Worm (Caenorhabditis elegans): ENCODE data around the gene ZK1320.11.

Gene ZK1320.11

ce11 chrII:9649191-9649590 is 18.2 kb upstream of the ZK1320.11 start, which contains the start of gene ZK1307.9:
ZK1307.9 (plus strand) TSS chrII:9649491.
- TF ChIP-seq sox-4 (tag; optimal IDR thresholded peaks at IDR 0.05) (no peak), ceh-30 (tag; optimal IDR thresholded peaks at IDR 0.05) (no peak), mec-3 (tag; optimal IDR thresholded peaks at IDR 0.05; ENCODE audit: borderline replicate concordance) (no peak), Y22D7AL.16 (tag; optimal IDR thresholded peaks at IDR 0.05) (no peak), ets-4 (tag; optimal IDR thresholded peaks at IDR 0.05) (no peak), C38D4.7 (GFP tag; optimal IDR thresholded peaks at IDR 0.05) (no peak), pha-2 (tag; optimal IDR thresholded peaks at IDR 0.05) (no peak), ceh-24 (tag; optimal IDR thresholded peaks at IDR 0.05) (no peak), syd-9 (tag; optimal IDR thresholded peaks at IDR 0.05) (no peak)

ce11 chrII:9651700-9652099 is 15.7 kb upstream of the ZK1320.11 start, which contains the start of gene ZK1307.4:
ZK1307.4 (minus strand) TSS chrII:9651800.
- TF ChIP-seq ceh-24 (tag; optimal IDR thresholded peaks at IDR 0.05) (no peak), unc-86 (tag; optimal IDR thresholded peaks at IDR 0.05) (no peak), fkh-6 (tag; optimal IDR thresholded peaks at IDR 0.05) (no peak), rnt-1 (tag; optimal IDR thresholded peaks at IDR 0.05) (no peak), pha-2 (tag; optimal IDR thresholded peaks at IDR 0.05) (no peak), ahr-1 (tag; optimal IDR thresholded peaks at IDR 0.05) (no peak)

DNA sequence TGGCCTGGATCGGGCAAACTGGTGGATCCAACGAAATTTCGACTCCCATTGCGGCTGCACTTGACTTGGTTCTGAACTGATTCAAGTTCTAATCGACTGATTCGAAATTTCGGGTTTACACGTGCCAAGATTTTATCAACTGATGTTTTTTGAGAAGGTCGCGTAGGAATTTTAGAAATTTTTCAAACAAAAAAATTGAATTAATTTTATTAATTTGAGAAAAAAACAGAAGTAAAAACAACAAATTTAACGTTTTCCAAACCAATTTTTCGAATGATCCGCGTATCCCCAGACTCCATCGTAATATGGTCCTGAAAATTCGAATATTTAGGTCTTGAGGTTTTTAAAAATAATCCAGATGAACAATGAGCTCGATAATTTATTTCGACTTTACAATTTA is 14.5 kb upstream of the ZK1320.11 start, which contains the start of gene ZK1307.3:
ZK1307.3 (minus strand) TSS at position 101 of the 400 bp plus-strand sequence.
- no peak for TF ChIP-seq unc-55 (GFP tag; optimal IDR thresholded peaks at IDR 0.05)
- no peak for TF ChIP-seq ceh-19 (GFP tag; optimal IDR thresholded peaks at IDR 0.05)
- TF ChIP-seq ceh-31 (tag; optimal IDR thresholded peaks at IDR 0.05): no peak
- no peak for TF ChIP-seq fax-1 (tag; optimal IDR thresholded peaks at IDR 0.05)
- TF ChIP-seq K02D7.2 (tag; optimal IDR thresholded peaks at IDR 0.05): no peak

ce11 chrII:9653679-9654078 is 13.7 kb upstream of the ZK1320.11 start, which contains the start of gene ZK1307.2:
ZK1307.2 (minus strand) TSS chrII:9653952.
- TF ChIP-seq ceh-6 (GFP tag; optimal IDR thresholded peaks at IDR 0.05) (no peak), sox-4 (tag; optimal IDR thresholded peaks at IDR 0.05) (no peak), ceh-45 (GFP tag; IDR thresholded peaks at IDR 0.05) (no peak), fkh-6 (tag; optimal IDR thresholded peaks at IDR 0.05) (no peak)

DNA sequence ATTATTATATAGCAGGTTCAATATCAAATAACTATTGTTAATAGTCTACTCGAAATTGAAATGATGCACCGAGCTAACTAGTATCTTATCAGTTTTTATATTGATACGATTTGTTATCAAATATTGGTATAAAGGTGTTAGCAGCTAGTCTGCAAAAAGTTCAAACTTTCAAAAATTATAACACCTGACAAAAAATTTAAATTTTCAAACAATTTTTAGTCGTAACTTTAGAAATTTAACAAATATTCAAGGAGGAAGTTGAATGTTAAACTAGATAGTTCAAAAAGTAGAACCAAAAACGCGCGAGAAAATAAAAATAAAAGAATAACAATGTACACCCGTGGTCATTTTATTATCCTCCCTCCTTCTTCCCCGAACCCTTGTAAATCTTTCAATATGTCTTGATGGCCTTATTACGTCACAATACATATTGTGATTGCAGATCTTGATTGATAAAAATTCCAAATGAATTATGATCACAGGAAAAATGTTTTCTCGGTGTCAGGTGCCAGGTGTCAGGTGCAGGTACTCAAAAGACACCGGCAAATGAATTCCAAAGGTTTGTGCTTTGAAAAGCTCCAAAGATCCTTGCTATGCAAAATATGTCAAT is 11.8 kb upstream of the ZK1320.11 start, which contains the start of gene ZK1307.1:
ZK1307.1 (minus strand) TSS at position 51 of the 610 bp plus-strand sequence.
- TF ChIP-seq elt-2 (tag; optimal IDR thresholded peaks at IDR 0.05) (peak; percentile 29), che-1 (tag; optimal IDR thresholded peaks at IDR 0.05) (no peak)

DNA sequence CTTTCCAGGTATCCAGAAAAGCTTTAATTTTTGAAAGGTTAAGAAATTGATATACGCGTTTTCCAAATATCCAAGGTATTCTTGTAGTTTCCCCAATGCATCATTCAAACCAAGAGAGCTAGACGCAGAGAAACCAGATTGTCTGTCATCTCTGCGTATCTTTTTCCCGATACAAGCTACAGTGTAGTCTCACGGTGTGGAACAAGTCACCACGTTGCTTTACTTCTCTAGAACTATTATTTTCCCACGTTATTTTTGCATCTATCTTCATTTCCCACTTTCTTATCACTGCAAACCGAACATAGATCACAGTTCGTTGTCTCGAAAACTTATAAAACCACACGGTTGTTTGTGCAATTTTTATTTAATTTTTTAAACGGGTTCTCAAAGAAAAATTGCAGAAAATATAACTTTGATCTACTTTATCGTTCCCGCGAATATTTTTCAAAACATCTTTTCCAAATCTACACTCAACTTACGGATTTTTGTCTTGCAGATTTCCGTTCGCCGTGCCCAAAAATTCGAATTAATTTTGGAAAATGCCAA is 11.1 kb upstream of the ZK1320.11 start, which contains the start of gene gstk-1:
gstk-1 (plus strand) TSS at position 496 of the 546 bp plus-strand sequence.
- TF ChIP-seq ztf-16 (tag; optimal IDR thresholded peaks at IDR 0.05) (no peak), ceh-22 (tag; optimal IDR thresholded peaks at IDR 0.05) (no peak), nfya-1 (tag; optimal IDR thresholded peaks at IDR 0.05) (no peak), elt-2 (tag; optimal IDR thresholded peaks at IDR 0.05) (peak; percentile 19), hlh-13 (GFP tag; optimal IDR thresholded peaks at IDR 0.05) (no peak), C38D4.7 (GFP tag; optimal IDR thresholded peaks at IDR 0.05) (no peak)

ce11 chrII:9658915-9659314 is 8.5 kb upstream of the ZK1320.11 start, which contains the start of gene ZK1320.2:
ZK1320.2 (minus strand) TSS chrII:9659002.
- TF ChIP-seq fkh-10 (GFP tag; optimal IDR thresholded peaks at IDR 0.05): no peak
